Fruit fly (Drosophila melanogaster): Measurements from ENCODE around the gene esc.
A peak's percentile ranks its signal among the peaks of the same experiment; 100 is the strongest.

esc gene

DNA sequence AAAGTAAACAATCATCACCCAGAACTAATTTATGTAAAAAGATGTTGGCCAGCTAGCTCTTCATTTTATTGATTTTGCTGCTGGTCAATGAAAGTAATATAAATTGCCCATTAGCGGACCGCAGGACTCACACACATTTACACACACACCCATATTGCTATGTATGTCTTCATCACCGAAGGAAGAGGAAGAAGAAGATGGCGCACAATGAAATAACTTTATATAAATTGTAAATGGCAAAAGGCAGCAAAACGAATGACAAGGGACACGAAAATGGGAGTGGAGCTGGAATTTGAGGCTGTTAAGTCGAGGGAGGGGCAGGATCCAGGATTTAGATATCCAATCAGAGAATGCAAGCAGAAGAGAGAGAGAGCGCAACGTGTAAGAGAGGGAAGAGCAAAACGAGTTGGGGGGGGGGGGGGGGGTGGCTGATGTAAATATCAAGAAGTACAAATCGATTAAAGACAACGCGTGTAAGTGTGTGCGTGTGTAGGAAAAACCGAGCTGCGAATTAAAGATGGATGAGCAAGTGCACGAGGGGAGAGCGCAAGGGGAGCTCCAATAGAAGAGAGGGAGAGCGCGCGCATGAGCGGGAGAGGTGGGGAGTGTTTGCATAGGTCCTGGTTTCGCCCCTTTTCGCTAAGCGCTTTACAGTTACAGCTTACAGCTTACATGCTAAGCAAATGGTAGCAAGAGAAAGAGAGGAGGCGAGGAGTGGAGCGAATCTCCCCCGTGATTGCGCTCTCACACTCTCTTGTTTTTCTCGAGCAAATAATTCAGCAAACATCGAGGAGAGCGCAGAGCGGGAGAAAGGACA lies 24.8 kb downstream of the esc start:
- TF ChIP-seq bab1 (GFP tag; optimal IDR thresholded peaks at IDR 0.05) (no peak), CG1620 (GFP tag; optimal IDR thresholded peaks at IDR 0.05) (no peak), pad (GFP tag; optimal IDR thresholded peaks at IDR 0.05) (peak; percentile 93), CG7101 (tag; optimal IDR thresholded peaks at IDR 0.05) (no peak)

dm6 chr2L:11797127-11797526 lies 32.1 kb downstream of the esc start:
- TF ChIP-seq CG7101 (tag; optimal IDR thresholded peaks at IDR 0.05) (no peak), CG14711 (tag; optimal IDR thresholded peaks at IDR 0.05) (no peak), Mnt (GFP tag; optimal IDR thresholded peaks at IDR 0.05) (no peak), bab1 (GFP tag; optimal IDR thresholded peaks at IDR 0.05) (no peak), kay (GFP tag; ENCODE audit: borderline replicate concordance) (no peak)

- TF ChIP-seq tj (GFP tag; optimal IDR thresholded peaks at IDR 0.05), result no peak
- no peak for TF ChIP-seq CG11617 (GFP tag; optimal IDR thresholded peaks at IDR 0.05)
- TF ChIP-seq cic (GFP tag; optimal IDR thresholded peaks at IDR 0.05), result no peak
- TF ChIP-seq ovo (GFP tag; optimal IDR thresholded peaks at IDR 0.05), result no peak
- no peak for TF ChIP-seq Mnt (GFP tag; optimal IDR thresholded peaks at IDR 0.05)
- TF ChIP-seq Crg-1 (GFP tag; optimal IDR thresholded peaks at IDR 0.05), result no peak
- no peak for TF ChIP-seq CG7045 (GFP tag; optimal IDR thresholded peaks at IDR 0.05)
- TF ChIP-seq CG5204 (GFP tag; optimal IDR thresholded peaks at IDR 0.05), result no peak
- TF ChIP-seq Hr96 (GFP tag; optimal IDR thresholded peaks at IDR 0.05), result no peak
- TF ChIP-seq pad (GFP tag; optimal IDR thresholded peaks at IDR 0.05), result no peak
- TF ChIP-seq toe (GFP tag; optimal IDR thresholded peaks at IDR 0.05), result no peak
- no peak for TF ChIP-seq CG7101 (tag; optimal IDR thresholded peaks at IDR 0.05)
Observed at dm6 chr2L:11793986-11794385, 35.2 kb downstream of the esc start, which contains the start of gene CG14937. CG14937 (minus strand) TSS chr2L:11794086.

- no peak for TF ChIP-seq ovo (GFP tag; optimal IDR thresholded peaks at IDR 0.05)
- no peak for TF ChIP-seq CG12768 (GFP tag; optimal IDR thresholded peaks at IDR 0.05)
- no peak for TF ChIP-seq CG33017 (tag; optimal IDR thresholded peaks at IDR 0.05)
- no peak for TF ChIP-seq bab1 (GFP tag; optimal IDR thresholded peaks at IDR 0.05)
- TF ChIP-seq toe (GFP tag; optimal IDR thresholded peaks at IDR 0.05), result no peak
- TF ChIP-seq CG14711 (tag; optimal IDR thresholded peaks at IDR 0.05), result no peak
- TF ChIP-seq Crg-1 (GFP tag; optimal IDR thresholded peaks at IDR 0.05), result no peak
Observed at dm6 chr2L:11792265-11792664, 36.9 kb downstream of the esc start, which contains the start of gene Tsp33B. Tsp33B (minus strand) TSS chr2L:11792365.

dm6 chr2L:11789690-11790089 lies 39.5 kb downstream of the esc start, which contains the start of gene CG14932:
CG14932 (plus strand) TSS chr2L:11789919.
- TF ChIP-seq toe (GFP tag; optimal IDR thresholded peaks at IDR 0.05), result no peak
- no peak for TF ChIP-seq CG1620 (GFP tag; optimal IDR thresholded peaks at IDR 0.05)
- no peak for TF ChIP-seq CG14711 (tag; optimal IDR thresholded peaks at IDR 0.05)
- no peak for TF ChIP-seq CG5204 (GFP tag; optimal IDR thresholded peaks at IDR 0.05)
- TF ChIP-seq CG11617 (GFP tag; optimal IDR thresholded peaks at IDR 0.05), result no peak
- no peak for TF ChIP-seq cic (GFP tag; optimal IDR thresholded peaks at IDR 0.05)
- no peak for TF ChIP-seq pad (GFP tag; optimal IDR thresholded peaks at IDR 0.05)
- TF ChIP-seq Mnt (GFP tag; optimal IDR thresholded peaks at IDR 0.05), result no peak
- no peak for TF ChIP-seq cnc (optimal IDR thresholded peaks at IDR 0.05)
- no peak for TF ChIP-seq bab1 (GFP tag; optimal IDR thresholded peaks at IDR 0.05)
- TF ChIP-seq kay (GFP tag; ENCODE audit: borderline replicate concordance), result no peak
- TF ChIP-seq tj (GFP tag; optimal IDR thresholded peaks at IDR 0.05), result no peak

dm6 chr2L:11788034-11788433 lies 41.2 kb downstream of the esc start, which contains the start of gene CG14931:
CG14931 (plus strand) TSS chr2L:11788334.
- TF ChIP-seq Hr96 (GFP tag; optimal IDR thresholded peaks at IDR 0.05), result no peak
- no peak for TF ChIP-seq CG7045 (GFP tag; optimal IDR thresholded peaks at IDR 0.05)
- no peak for TF ChIP-seq cnc (optimal IDR thresholded peaks at IDR 0.05)
- no peak for TF ChIP-seq CG11617 (GFP tag; optimal IDR thresholded peaks at IDR 0.05)
- TF ChIP-seq cic (GFP tag; optimal IDR thresholded peaks at IDR 0.05), result no peak
- TF ChIP-seq CG12768 (GFP tag; optimal IDR thresholded peaks at IDR 0.05), result no peak
- TF ChIP-seq bab1 (GFP tag; optimal IDR thresholded peaks at IDR 0.05), result no peak
- TF ChIP-seq ovo (GFP tag; optimal IDR thresholded peaks at IDR 0.05), result no peak
- no peak for TF ChIP-seq pad (GFP tag; optimal IDR thresholded peaks at IDR 0.05)
- no peak for TF ChIP-seq CG5204 (GFP tag; optimal IDR thresholded peaks at IDR 0.05)
- no peak for TF ChIP-seq CG33017 (tag; optimal IDR thresholded peaks at IDR 0.05)
- TF ChIP-seq tj (GFP tag; optimal IDR thresholded peaks at IDR 0.05), result no peak
- no peak for TF ChIP-seq toe (GFP tag; optimal IDR thresholded peaks at IDR 0.05)
- no peak for TF ChIP-seq CG7101 (tag; optimal IDR thresholded peaks at IDR 0.05)
- TF ChIP-seq CG1620 (GFP tag; optimal IDR thresholded peaks at IDR 0.05), result no peak
- TF ChIP-seq Crg-1 (GFP tag; optimal IDR thresholded peaks at IDR 0.05), result no peak
- no peak for TF ChIP-seq kay (GFP tag; ENCODE audit: borderline replicate concordance)
- TF ChIP-seq CG14711 (tag; optimal IDR thresholded peaks at IDR 0.05), result no peak
- no peak for TF ChIP-seq Clk (GFP tag; optimal IDR thresholded peaks at IDR 0.05)
